Worm (Caenorhabditis elegans) whole organism, L2 larva: ENCODE measurements around the gene Y105C5B.9.

ENCODE experiments used
- ZK546.5 ChIP-seq: sonication (generic microtip); optimal IDR thresholded peaks from 2 replicates; lab custom pipeline; 2017; ENCODE audit warnings: missing biosample characterization, missing genetic modification characterization
- elt-1 ChIP-seq: fragments of 150-350 bp; optimal IDR thresholded peaks from 2 replicates; lab custom pipeline; 2014; ENCODE audit warnings: missing biosample characterization, missing genetic modification characterization
- lin-39 ChIP-seq: fragments of 150-350 bp; optimal IDR thresholded peaks from 2 replicates; lab custom pipeline; 2014; ENCODE audit warnings: missing biosample characterization, missing genetic modification reagents, missing genetic modification characterization
- nhr-11 ChIP-seq: fragments of 150-350 bp; optimal IDR thresholded peaks from 2 replicates; lab custom pipeline; 2014; ENCODE audit warnings: missing biosample characterization, missing genetic modification characterization
- sma-9 ChIP-seq, 2 experiments: fragments of 150-350 bp in 1 of 2; sonication (generic microtip) in 1 of 2; optimal IDR thresholded peaks; 2 replicates each; lab custom pipeline; 2014 to 2016; ENCODE audit warnings: missing genetic modification characterization in 2 of 2, mild to moderate bottlenecking in 1 of 2, missing biosample characterization in 1 of 2, missing compliant biosample characterization in 1 of 2, missing genetic modification reagents in 1 of 2, moderate library complexity in 1 of 2
- snpc-4 ChIP-seq: fragments of 150-350 bp; optimal IDR thresholded peaks from 2 replicates; lab custom pipeline; 2014; ENCODE audit warnings: missing biosample characterization, missing genetic modification characterization
- unc-39 ChIP-seq: fragments of 150-350 bp; optimal IDR thresholded peaks from 2 replicates; lab custom pipeline; 2014; ENCODE audit warnings: missing biosample characterization, missing genetic modification characterization

DNA sequence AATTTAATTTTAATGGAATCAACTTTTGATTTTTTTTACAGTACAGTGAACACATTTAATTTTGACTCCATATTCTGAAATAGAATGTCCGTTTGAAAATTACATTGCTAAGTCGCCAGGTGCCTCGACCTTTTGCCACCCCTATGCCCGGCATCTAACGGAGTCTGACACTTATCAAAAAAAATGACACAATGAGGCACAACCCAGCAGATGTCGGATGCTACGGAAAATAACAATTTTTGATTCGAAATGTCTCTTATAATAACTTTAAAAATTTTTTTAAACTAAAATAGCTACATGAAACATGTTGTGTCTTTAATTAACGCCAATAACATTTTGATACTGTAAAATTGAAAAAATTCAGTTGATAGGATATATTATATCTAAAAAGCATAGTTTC lies 25.0 kb downstream of the Y105C5B.9 start:
- TF ChIP-seq lin-39 (tag; lab: Kevin White, UChicago): no peak
- TF ChIP-seq unc-39 (tag; lab: Kevin White, UChicago): no peak
- TF ChIP-seq nhr-11: no peak
- no peak for TF ChIP-seq elt-1 (tag; lab: Kevin White, UChicago)
- no peak for TF ChIP-seq snpc-4
- no peak for TF ChIP-seq sma-9 (GFP tag; optimal IDR thresholded peaks at IDR 0.05; lab: Kevin White, UChicago)
- TF ChIP-seq sma-9 (tag; optimal IDR thresholded peaks at IDR 0.05; lab: Kevin White, UChicago): no peak
- no peak for TF ChIP-seq ZK546.5 (tag; lab: Kevin White, UChicago)
